Fruit fly (Drosophila melanogaster): ENCODE measurements around the gene CG7992.
A peak's percentile ranks its signal among the peaks of the same experiment; 100 is the strongest.

CG7992 gene

DNA sequence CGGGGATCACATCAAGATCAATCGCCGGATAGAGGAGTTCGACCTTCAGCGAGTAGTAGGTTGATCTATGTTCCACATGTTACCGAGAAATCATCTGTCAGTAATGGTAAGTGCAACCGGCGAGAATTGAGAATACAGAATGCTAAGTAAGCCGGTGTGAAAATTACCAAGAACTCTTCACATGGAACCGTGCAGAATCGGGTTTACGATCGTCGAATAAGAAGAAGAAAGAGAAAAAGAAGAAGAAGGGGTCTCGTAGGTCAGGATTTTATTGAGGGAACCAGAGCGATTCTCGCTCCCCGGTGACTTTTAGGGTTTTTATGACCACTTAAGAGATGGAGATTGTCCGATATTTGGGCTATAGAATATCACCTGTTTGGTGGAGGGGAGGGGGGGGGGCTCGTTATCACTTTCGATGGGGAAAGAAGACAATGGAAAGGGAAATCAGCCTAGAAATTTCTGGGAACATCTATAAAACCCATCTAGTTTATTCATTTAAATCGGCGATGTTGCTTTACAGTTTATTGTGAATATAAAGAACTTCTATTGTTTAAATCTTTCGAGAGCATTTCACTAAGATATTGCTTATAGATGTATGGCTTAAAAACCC lies 26.0 kb downstream of the CG7992 start:
- TF ChIP-seq Dll (optimal IDR thresholded peaks at IDR 0.05) (no peak), psq (optimal IDR thresholded peaks at IDR 0.05) (no peak), pan (optimal IDR thresholded peaks at IDR 0.05) (no peak), usp (GFP tag; optimal IDR thresholded peaks at IDR 0.05) (no peak), EcR (GFP tag; optimal IDR thresholded peaks at IDR 0.05) (no peak), CG8478 (optimal IDR thresholded peaks at IDR 0.05) (no peak)

DNA sequence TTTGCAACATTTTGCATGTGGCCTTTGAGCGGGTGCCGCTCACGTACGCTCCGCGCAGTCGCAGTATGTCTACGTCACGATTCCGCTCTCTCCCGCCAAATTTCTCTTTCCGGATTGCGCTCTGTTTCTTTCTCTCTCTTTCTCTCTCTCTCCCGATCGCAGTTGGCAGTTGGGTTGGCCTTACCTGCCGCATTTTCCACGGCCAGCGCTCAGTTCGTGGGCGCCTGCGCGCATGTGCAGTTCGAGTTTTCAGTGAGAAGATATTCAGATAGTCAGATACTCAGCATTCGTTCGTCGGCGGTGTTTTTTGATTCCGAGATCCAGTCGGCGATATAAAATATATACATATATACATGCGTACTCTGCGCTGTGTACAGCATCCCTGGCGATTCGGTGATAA lies 26.6 kb downstream of the CG7992 start, which contains the start of gene CG7884:
CG7884 (plus strand) TSS at position 208 of the 400 bp plus-strand sequence.
- TF ChIP-seq Dll (optimal IDR thresholded peaks at IDR 0.05) (peak; percentile 76), psq (optimal IDR thresholded peaks at IDR 0.05) (no peak), usp (GFP tag; optimal IDR thresholded peaks at IDR 0.05) (no peak), CG8478 (optimal IDR thresholded peaks at IDR 0.05) (no peak), EcR (GFP tag; optimal IDR thresholded peaks at IDR 0.05) (no peak)

DNA sequence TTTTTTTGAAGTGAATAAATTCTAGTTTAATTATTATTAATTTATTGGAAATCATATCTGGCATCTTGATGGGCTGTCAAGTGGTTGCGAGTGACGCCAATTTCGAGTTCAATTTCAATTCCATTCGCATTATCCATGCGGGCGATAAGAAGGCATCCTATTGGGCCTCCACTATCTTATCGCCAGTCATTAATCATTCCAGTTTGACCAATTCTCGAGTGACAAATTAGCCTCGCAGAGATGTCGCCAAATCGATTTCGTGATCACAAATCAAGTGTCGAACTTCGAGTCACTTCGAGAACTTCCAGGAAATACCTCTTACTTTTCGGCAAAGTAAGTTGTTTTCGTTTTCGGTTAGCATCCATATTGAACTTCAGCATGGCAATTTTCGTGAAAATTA lies 30.4 kb downstream of the CG7992 start:
- TF ChIP-seq usp (GFP tag; optimal IDR thresholded peaks at IDR 0.05) (no peak), CG8478 (optimal IDR thresholded peaks at IDR 0.05) (no peak), EcR (GFP tag; optimal IDR thresholded peaks at IDR 0.05) (no peak), psq (optimal IDR thresholded peaks at IDR 0.05) (no peak), Dll (optimal IDR thresholded peaks at IDR 0.05) (no peak), pan (optimal IDR thresholded peaks at IDR 0.05) (no peak)

DNA sequence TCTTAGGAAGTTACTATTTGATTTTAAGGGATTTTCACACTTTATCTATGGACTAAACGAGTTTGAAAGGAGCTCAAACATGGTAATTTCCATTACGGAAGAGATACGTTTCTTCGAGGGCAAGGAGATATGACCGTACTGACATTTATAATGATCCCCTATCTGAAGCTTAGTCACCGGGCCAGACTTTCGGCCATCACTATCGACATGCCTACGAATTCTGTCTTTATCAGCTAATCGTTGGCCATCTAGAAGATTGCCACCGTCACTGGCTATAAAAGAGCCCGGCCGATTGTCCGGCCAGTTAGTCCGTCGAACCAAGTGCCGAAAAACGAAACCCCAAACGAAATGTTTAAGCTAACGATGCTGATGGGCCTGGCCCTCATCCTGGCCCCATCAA lies 31.8 kb downstream of the CG7992 start, which contains the start of gene Muc18B:
Muc18B (plus strand) TSS at position 301 of the 400 bp plus-strand sequence.
- no peak for TF ChIP-seq Dll (optimal IDR thresholded peaks at IDR 0.05)
- no peak for TF ChIP-seq CG8478 (optimal IDR thresholded peaks at IDR 0.05)
- TF ChIP-seq EcR (GFP tag; optimal IDR thresholded peaks at IDR 0.05) = no peak
- no peak for TF ChIP-seq psq (optimal IDR thresholded peaks at IDR 0.05)
- no peak for TF ChIP-seq usp (GFP tag; optimal IDR thresholded peaks at IDR 0.05)
- no peak for TF ChIP-seq pan (optimal IDR thresholded peaks at IDR 0.05)

DNA sequence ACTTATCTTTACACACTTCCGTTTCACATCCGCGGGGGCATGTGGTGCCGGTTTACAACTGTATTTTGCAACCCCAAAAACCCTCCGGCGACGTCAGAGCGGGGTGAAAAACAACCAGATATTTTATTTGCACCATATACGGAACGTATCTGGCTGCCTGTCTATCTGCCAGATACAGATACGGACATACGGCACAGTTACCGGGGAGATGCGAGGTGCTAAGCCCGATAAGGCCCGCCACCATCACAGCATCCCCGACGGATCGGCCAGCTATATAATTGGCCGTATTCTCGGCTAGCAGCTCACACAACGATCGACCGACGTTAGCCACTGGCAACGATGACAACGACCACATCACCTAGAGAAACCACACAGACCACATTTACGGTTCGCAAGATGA lies 34.1 kb downstream of the CG7992 start, which contains the start of gene Mur18B:
Mur18B (plus strand) TSS at position 301 of the 400 bp plus-strand sequence.
- TF ChIP-seq usp (GFP tag; optimal IDR thresholded peaks at IDR 0.05) (no peak), pan (optimal IDR thresholded peaks at IDR 0.05) (no peak), CG8478 (optimal IDR thresholded peaks at IDR 0.05) (no peak), Dll (optimal IDR thresholded peaks at IDR 0.05) (no peak), EcR (GFP tag; optimal IDR thresholded peaks at IDR 0.05) (no peak), psq (optimal IDR thresholded peaks at IDR 0.05) (no peak)

DNA sequence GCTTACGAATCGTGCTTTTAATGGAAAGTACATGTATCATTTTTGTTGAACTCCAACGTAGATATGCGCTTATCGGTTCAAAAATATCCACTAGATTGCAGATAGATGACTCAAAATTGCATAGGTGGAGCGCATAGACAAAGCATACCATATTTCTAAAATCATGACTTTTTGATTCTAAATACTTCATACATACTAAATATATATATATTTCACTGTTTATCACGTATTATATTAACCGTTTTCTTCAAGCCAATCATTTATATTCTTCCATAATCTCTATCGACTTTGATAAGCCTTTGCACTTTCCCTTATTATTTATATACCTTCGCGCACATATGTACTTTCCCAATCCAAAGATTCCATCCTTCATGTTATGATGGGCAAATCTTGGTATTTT lies 35.1 kb downstream of the CG7992 start, which contains the start of gene CG14195:
CG14195 (minus strand) TSS at position 101 of the 400 bp plus-strand sequence.
- TF ChIP-seq usp (GFP tag; optimal IDR thresholded peaks at IDR 0.05) (no peak), EcR (GFP tag; optimal IDR thresholded peaks at IDR 0.05) (no peak), pan (optimal IDR thresholded peaks at IDR 0.05) (no peak), CG8478 (optimal IDR thresholded peaks at IDR 0.05) (no peak), Dll (optimal IDR thresholded peaks at IDR 0.05) (no peak), psq (optimal IDR thresholded peaks at IDR 0.05) (no peak)

DNA sequence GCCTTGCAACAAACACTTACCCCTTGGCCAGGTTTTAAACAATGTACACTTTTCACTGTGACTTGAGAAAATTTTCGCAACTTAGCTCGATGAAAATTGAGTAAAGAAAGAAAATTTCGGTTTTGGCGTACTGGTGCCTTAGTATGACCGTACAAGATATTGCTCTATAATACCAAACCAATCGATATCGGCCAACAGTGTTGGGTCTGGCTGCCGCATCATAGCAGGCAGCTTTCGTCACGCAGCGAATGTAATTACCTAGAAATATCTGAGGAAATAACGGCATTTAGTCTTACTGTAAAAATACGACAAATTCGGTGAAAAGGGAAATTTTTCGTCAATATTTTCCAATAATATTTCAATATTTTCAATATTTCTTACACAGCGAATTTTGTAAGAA lies 39.0 kb downstream of the CG7992 start, which contains the start of gene Ulp1:
Ulp1 (minus strand) TSS at position 174 of the 400 bp plus-strand sequence.
- TF ChIP-seq CG8478 (optimal IDR thresholded peaks at IDR 0.05) = no peak
- no peak for TF ChIP-seq EcR (GFP tag; optimal IDR thresholded peaks at IDR 0.05)
- TF ChIP-seq Dll (optimal IDR thresholded peaks at IDR 0.05) = no peak
- TF ChIP-seq usp (GFP tag; optimal IDR thresholded peaks at IDR 0.05) = no peak
- no peak for TF ChIP-seq psq (optimal IDR thresholded peaks at IDR 0.05)
- TF ChIP-seq pan (optimal IDR thresholded peaks at IDR 0.05) = no peak

DNA sequence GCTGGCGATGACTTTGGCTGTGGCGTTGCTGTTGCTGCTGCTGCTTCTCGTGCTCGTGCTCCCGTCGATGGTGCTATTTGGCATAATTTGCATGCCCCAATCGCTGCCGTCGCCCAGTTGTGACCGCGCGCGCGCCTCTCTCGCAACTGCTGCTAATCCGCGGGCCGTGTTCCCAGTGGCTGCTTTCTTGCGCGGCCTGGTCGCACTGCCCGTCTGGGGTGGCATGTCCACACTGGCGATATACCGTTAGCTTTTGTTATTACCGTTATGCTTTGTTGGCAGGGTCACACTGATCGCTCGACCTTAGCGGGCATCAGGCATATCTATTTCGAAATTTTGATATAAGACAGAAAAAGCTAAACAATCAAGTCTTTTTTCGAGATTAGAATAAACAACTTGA lies 45.4 kb downstream of the CG7992 start, which contains the start of gene CG7990:
CG7990 (minus strand) TSS at position 350 of the 400 bp plus-strand sequence.
- TF ChIP-seq pan (optimal IDR thresholded peaks at IDR 0.05) = no peak
- TF ChIP-seq psq (optimal IDR thresholded peaks at IDR 0.05) = no peak
- no peak for TF ChIP-seq usp (GFP tag; optimal IDR thresholded peaks at IDR 0.05)
- no peak for TF ChIP-seq CG8478 (optimal IDR thresholded peaks at IDR 0.05)
- TF ChIP-seq Dll (optimal IDR thresholded peaks at IDR 0.05) = no peak
- no peak for TF ChIP-seq EcR (GFP tag; optimal IDR thresholded peaks at IDR 0.05)

Data from whole organism.